Fruit fly (Drosophila melanogaster) whole organism, wandering third instar larva: ENCODE results near the gene Daxx.

ENCODE experiments used
- Abd-B ChIP-seq: fragments of >200 bp; optimal IDR thresholded peaks from 2 replicates; lab custom pipeline; 2017; ENCODE audit warnings: missing biosample characterization, missing genetic modification characterization
- CG32264 ChIP-seq: fragments of 200-800 bp; sonication (Bioruptor generic); optimal IDR thresholded peaks from 2 replicates; lab custom pipeline; 2016; ENCODE audit warnings: missing biosample characterization, missing genetic modification characterization
- CrebA ChIP-seq: fragments of 200-800 bp; sonication (Bioruptor generic); optimal IDR thresholded peaks from 2 replicates; lab custom pipeline; 2016; ENCODE audit warnings: missing biosample characterization, mild to moderate bottlenecking, missing genetic modification characterization, borderline replicate concordance
- Dfd ChIP-seq: fragments of >200 bp; optimal IDR thresholded peaks from 2 replicates; lab custom pipeline; 2017; ENCODE audit warnings: missing biosample characterization, missing genetic modification characterization
- Dif ChIP-seq: fragments of 200-275, 200-300 bp; sonication (Bioruptor generic); optimal IDR thresholded peaks from 2 replicates; lab custom pipeline; 2018; ENCODE audit warnings: missing biosample characterization, missing genetic modification characterization; ENCODE audit not compliant: partially characterized antibody
- GATAd ChIP-seq: sonication (Bioruptor generic); optimal IDR thresholded peaks from 2 replicates; lab custom pipeline; 2016; ENCODE audit warnings: missing biosample characterization, missing genetic modification characterization
- HLH106 ChIP-seq: fragments of 200-800 bp; optimal IDR thresholded peaks from 3 replicates; lab custom pipeline; 2019; ENCODE audit warnings: missing biosample characterization, mild to moderate bottlenecking, missing genetic modification characterization, moderate library complexity
- Hnf4 ChIP-seq: fragments of 200-800 bp; sonication (Bioruptor generic); optimal IDR thresholded peaks from 2 replicates; lab custom pipeline; 2016; ENCODE audit warnings: missing biosample characterization, mild to moderate bottlenecking, missing genetic modification characterization
- Hr83 ChIP-seq: fragments of 200-300 bp; sonication (Bioruptor generic); optimal IDR thresholded peaks from 2 replicates; lab custom pipeline; 2016; ENCODE audit warnings: missing biosample characterization, mild to moderate bottlenecking, missing genetic modification characterization, moderate library complexity; ENCODE audit not compliant: poor library complexity, severe bottlenecking
- Jra ChIP-seq: sonication (Bioruptor generic); optimal IDR thresholded peaks from 2 replicates; lab custom pipeline; 2016; ENCODE audit warnings: missing biosample characterization, missing genetic modification characterization
- Mio ChIP-seq: sonication (Bioruptor generic); optimal IDR thresholded peaks from 2 replicates; lab custom pipeline; 2016; ENCODE audit warnings: missing biosample characterization, missing genetic modification characterization
- Myc ChIP-seq: fragments of >200 bp; optimal IDR thresholded peaks from 2 replicates; lab custom pipeline; 2017
- OdsH ChIP-seq: fragments of 200-800 bp; sonication (Bioruptor generic); optimal IDR thresholded peaks from 2 replicates; lab custom pipeline; 2016; ENCODE audit warnings: missing biosample characterization, mild to moderate bottlenecking, missing genetic modification characterization
- Rel ChIP-seq, 2 experiments: fragments of 200-800 bp; sonication (Bioruptor generic) in 1 of 2; optimal IDR thresholded peaks; 2 replicates in 1 of 2; 3 replicates in 1 of 2; lab custom pipeline; 2016 to 2019; ENCODE audit warnings: mild to moderate bottlenecking in 2 of 2, missing biosample characterization in 2 of 2, missing genetic modification characterization in 2 of 2, moderate library complexity in 1 of 2
- Sp1 ChIP-seq: fragments of 200-800 bp; sonication (Bioruptor generic); optimal IDR thresholded peaks from 3 replicates; lab custom pipeline; 2019; ENCODE audit warnings: missing biosample characterization, mild to moderate bottlenecking, missing genetic modification characterization, moderate library complexity
- Vsx2 ChIP-seq: fragments of 200-300, 225-300 bp; sonication (Bioruptor generic); optimal IDR thresholded peaks from 2 replicates; lab custom pipeline; 2018; ENCODE audit warnings: missing biosample characterization, missing genetic modification characterization; ENCODE audit not compliant: partially characterized antibody
- brk ChIP-seq: fragments of 200-800 bp; sonication (Bioruptor generic); optimal IDR thresholded peaks from 2 replicates; lab custom pipeline; 2016; ENCODE audit warnings: missing biosample characterization, mild to moderate bottlenecking, missing genetic modification characterization
- dl ChIP-seq, 2 experiments: fragments of 175-275, 200-275 bp in 1 of 2; fragments of 200-275 bp in 1 of 2; sonication (Bioruptor generic); optimal IDR thresholded peaks; lab custom pipeline; 2018; ENCODE audit warnings: mild to moderate bottlenecking in 2 of 2, missing biosample characterization in 2 of 2, missing genetic modification characterization in 2 of 2, moderate library complexity in 2 of 2; ENCODE audit not compliant: partially characterized antibody in 2 of 2, insufficient read depth in 1 of 2
- dsf ChIP-seq: sonication (Bioruptor generic); optimal IDR thresholded peaks from 2 replicates; lab custom pipeline; 2016; ENCODE audit warnings: missing biosample characterization, missing genetic modification characterization, borderline replicate concordance
- foxo ChIP-seq, 2 experiments: fragments of 200-800 bp; sonication (Bioruptor generic); optimal IDR thresholded peaks; 2 replicates in 1 of 2; 3 replicates in 1 of 2; lab custom pipeline; 2016 to 2017; ENCODE audit warnings: missing biosample characterization in 2 of 2, missing genetic modification characterization in 2 of 2
- jim ChIP-seq: fragments of 175-275, 200-325 bp; sonication (Bioruptor generic); optimal IDR thresholded peaks from 2 replicates; lab custom pipeline; 2016; ENCODE audit warnings: missing biosample characterization, mild to moderate bottlenecking, missing genetic modification characterization
- lola ChIP-seq: fragments of >200 bp; optimal IDR thresholded peaks from 2 replicates; lab custom pipeline; 2017; ENCODE audit warnings: missing biosample characterization, missing genetic modification characterization
- pan ChIP-seq: fragments of >200 bp; optimal IDR thresholded peaks from 2 replicates; lab custom pipeline; 2017
- psq ChIP-seq: fragments of 200-800 bp; sonication (Bioruptor generic); optimal IDR thresholded peaks from 3 replicates; lab custom pipeline; 2017; ENCODE audit warnings: missing biosample characterization, mild to moderate bottlenecking, missing genetic modification characterization, moderate library complexity
- rgr ChIP-seq: fragments of 200-800 bp; sonication (Bioruptor generic); optimal IDR thresholded peaks from 3 replicates; lab custom pipeline; 2016; ENCODE audit warnings: missing biosample characterization, mild to moderate bottlenecking, missing genetic modification characterization
- sage ChIP-seq: fragments of 200-800 bp; sonication (Bioruptor generic); optimal IDR thresholded peaks from 2 replicates; lab custom pipeline; 2016; ENCODE audit warnings: missing biosample characterization, mild to moderate bottlenecking, missing genetic modification characterization
- usp ChIP-seq: fragments of >200 bp; optimal IDR thresholded peaks from 2 replicates; lab custom pipeline; 2017; ENCODE audit warnings: missing biosample characterization, missing genetic modification characterization
- woc ChIP-seq: sonication (Bioruptor generic); optimal IDR thresholded peaks from 2 replicates; lab custom pipeline; 2016; ENCODE audit warnings: missing biosample characterization, mild to moderate bottlenecking, missing genetic modification characterization

The Daxx gene

dm6 chr2L:6532977-6533376 lies 52.2 kb downstream of the Daxx start:
- TF ChIP-seq rgr (GFP tag; lab: Kevin White, UChicago) (no peak), sage (GFP tag; lab: Kevin White, UChicago) (no peak), Myc (no peak), CrebA (GFP tag; lab: Kevin White, UChicago) (no peak), Rel (GFP tag; optimal IDR thresholded peaks at IDR 0.05; lab: Kevin White, UChicago) (no peak), Rel (tag; optimal IDR thresholded peaks at IDR 0.05; lab: Kevin White, UChicago) (no peak), CG32264 (GFP tag; lab: Kevin White, UChicago) (no peak), brk (GFP tag; lab: Kevin White, UChicago) (no peak), GATAd (GFP tag; lab: Kevin White, UChicago) (no peak), pan (lab: Kevin White, UChicago) (no peak), foxo (GFP tag; optimal IDR thresholded peaks at IDR 0.05; lab: Kevin White, UChicago) (no peak), Jra (GFP tag; lab: Kevin White, UChicago) (no peak), Sp1 (no peak), usp (GFP tag; lab: Kevin White, UChicago) (no peak), psq (no peak), Abd-B (GFP tag; lab: Kevin White, UChicago) (no peak), Hnf4 (no peak), OdsH (GFP tag; lab: Kevin White, UChicago) (no peak), dsf (GFP tag; lab: Kevin White, UChicago) (no peak), Hr83 (no peak)

- TF ChIP-seq Hr83 = no peak
- no peak for TF ChIP-seq Hnf4
- no peak for TF ChIP-seq woc (GFP tag; lab: Kevin White, UChicago)
- TF ChIP-seq dl (GFP tag; optimal IDR thresholded peaks at IDR 0.05; lab: Kevin White, UChicago; ENCODE audit: insufficient read depth in 1 of 2, partially characterized antibody in 2 of 2) = no peak
- TF ChIP-seq GATAd (GFP tag; lab: Kevin White, UChicago) = no peak
- no peak for TF ChIP-seq OdsH (GFP tag; lab: Kevin White, UChicago)
- no peak for TF ChIP-seq usp (GFP tag; lab: Kevin White, UChicago)
- no peak for TF ChIP-seq CrebA (GFP tag; lab: Kevin White, UChicago)
- no peak for TF ChIP-seq HLH106
- TF ChIP-seq lola (GFP tag; lab: Kevin White, UChicago) = no peak
- TF ChIP-seq Mio (GFP tag; lab: Kevin White, UChicago) = no peak
Observed at dm6 chr2L:6533719-6534118, 53.0 kb downstream of the Daxx start.

- TF ChIP-seq dsf (GFP tag; lab: Kevin White, UChicago) (no peak), Dfd (GFP tag; lab: Kevin White, UChicago) (peak; percentile 84)
Observed at dm6 chr2L:6534125-6534815, 53.5 kb downstream of the Daxx start.

dm6 chr2L:6536044-6536581 lies 55.4 kb downstream of the Daxx start:
- TF ChIP-seq Vsx2 (GFP tag; lab: Kevin White, UChicago) (peak; percentile 67), Dif (peak; percentile 85), Dfd (GFP tag; lab: Kevin White, UChicago) (no peak), rgr (GFP tag; lab: Kevin White, UChicago) (no peak), pan (lab: Kevin White, UChicago) (no peak), woc (GFP tag; lab: Kevin White, UChicago) (no peak), dsf (GFP tag; lab: Kevin White, UChicago) (no peak), dl (GFP tag; optimal IDR thresholded peaks at IDR 0.05; lab: Kevin White, UChicago; ENCODE audit: insufficient read depth in 1 of 2, partially characterized antibody in 2 of 2) (peak in 1 of 2 experiments; percentile 20), jim (GFP tag; lab: Kevin White, UChicago) (no peak), Hr83 (peak; percentile 32)
